Worm (Caenorhabditis elegans) whole organism, young adult: Measurements from ENCODE around the gene C44C10.15.

Source experiments
- B0019.2 ChIP-seq: fragments of 200-800 bp; sonication (Bioruptor generic); conservative IDR thresholded peaks from 2 replicates; pipeline ENCODE4 v1.3.6; 2022; ENCODE audit warnings: missing genetic modification reagents, missing genetic modification characterization, missing compliant biosample characterization
- C17E4.6 ChIP-seq: fragments of 200-800 bp; sonication (Bioruptor generic); IDR thresholded peaks from 2 replicates; pipeline ENCODE4 v1.3.6; 2022; ENCODE audit warnings: missing genetic modification reagents, missing genetic modification characterization, missing compliant biosample characterization
- F10E7.11 ChIP-seq: sonication (generic microtip); optimal IDR thresholded peaks from 2 replicates; lab custom pipeline; 2017; ENCODE audit warnings: mild to moderate bottlenecking, missing genetic modification characterization, moderate library complexity, missing compliant biosample characterization
- F49E8.2 ChIP-seq: sonication (generic microtip); optimal IDR thresholded peaks from 3 replicates; lab custom pipeline; 2017; ENCODE audit warnings: missing genetic modification characterization, mild to moderate bottlenecking, missing compliant biosample characterization, antibody characterized with exemption, moderate library complexity; ENCODE audit not compliant: insufficient read depth
- F57C9.4 ChIP-seq: sonication (generic microtip); optimal IDR thresholded peaks from 2 replicates; lab custom pipeline; 2017; ENCODE audit warnings: mild to moderate bottlenecking, missing genetic modification characterization, missing compliant biosample characterization
- T07F8.4 ChIP-seq: sonication (generic microtip); optimal IDR thresholded peaks from 2 replicates; lab custom pipeline; 2016; ENCODE audit warnings: mild to moderate bottlenecking, missing genetic modification characterization, moderate library complexity, missing compliant biosample characterization
- Y53G8AR.9 ChIP-seq: fragments of 200-800 bp; sonication (Bioruptor generic); conservative IDR thresholded peaks from 2 replicates; pipeline ENCODE4 v1.3.6; 2022; ENCODE audit warnings: missing genetic modification reagents, missing genetic modification characterization, missing compliant biosample characterization
- Y79H2A.3 ChIP-seq: fragments of 200-800 bp; sonication (Bioruptor generic); conservative IDR thresholded peaks from 2 replicates; pipeline ENCODE4 v1.3.6; 2022; ENCODE audit warnings: missing genetic modification reagents, missing genetic modification characterization, missing compliant biosample characterization
- akir-1 ChIP-seq: fragments of 200-800 bp; sonication (Bioruptor generic); optimal IDR thresholded peaks from 2 replicates; lab custom pipeline; 2018; ENCODE audit warnings: mild to moderate bottlenecking, missing genetic modification characterization, moderate library complexity, missing compliant biosample characterization
- aptf-2 ChIP-seq: fragments of 200-800 bp; sonication (Bioruptor generic); conservative IDR thresholded peaks from 2 replicates; pipeline ENCODE4 v1.3.6; 2022; ENCODE audit warnings: missing genetic modification reagents, missing genetic modification characterization, missing compliant biosample characterization
- atf-7 ChIP-seq: sonication (generic microtip); optimal IDR thresholded peaks from 2 replicates; lab custom pipeline; 2017; ENCODE audit warnings: mild to moderate bottlenecking, missing genetic modification characterization, missing compliant biosample characterization
- athp-1 ChIP-seq: sonication (generic microtip); optimal IDR thresholded peaks from 2 replicates; lab custom pipeline; 2017; ENCODE audit warnings: mild to moderate bottlenecking, missing genetic modification characterization, missing compliant biosample characterization
- attf-3 ChIP-seq: fragments of 200-800 bp; sonication (Bioruptor generic); conservative IDR thresholded peaks from 2 replicates; pipeline ENCODE4 v1.3.6; 2022; ENCODE audit warnings: missing genetic modification reagents, missing genetic modification characterization, missing compliant biosample characterization
- attf-5 ChIP-seq: fragments of 200-800 bp; sonication (Bioruptor generic); optimal IDR thresholded peaks from 2 replicates; lab custom pipeline; 2018; ENCODE audit warnings: mild to moderate bottlenecking, missing genetic modification characterization, missing compliant biosample characterization
- cebp-1 ChIP-seq, 2 experiments: fragments of 200-800 bp in 1 of 2; sonication (Bioruptor generic) in 1 of 2; sonication (generic microtip) in 1 of 2; IDR thresholded peaks in 1 of 2; optimal IDR thresholded peaks in 1 of 2; 2 replicates each; pipeline versions ENCODE4 v1.3.6 to Lab custom; 2017 to 2022; ENCODE audit warnings: missing compliant biosample characterization in 2 of 2, missing genetic modification characterization in 2 of 2, mild to moderate bottlenecking in 1 of 2, missing genetic modification reagents in 1 of 2, moderate library complexity in 1 of 2
- ceh-100 ChIP-seq: fragments of 200-800 bp; sonication (Bioruptor generic); IDR thresholded peaks from 2 replicates; pipeline ENCODE4 v1.3.6; 2022; ENCODE audit warnings: missing genetic modification reagents, missing genetic modification characterization, missing compliant biosample characterization
- chd-7 ChIP-seq: sonication (generic microtip); optimal IDR thresholded peaks from 2 replicates; lab custom pipeline; 2016; ENCODE audit warnings: mild to moderate bottlenecking, missing genetic modification characterization, moderate library complexity, missing compliant biosample characterization
- die-1 ChIP-seq: sonication (generic microtip); optimal IDR thresholded peaks from 2 replicates; lab custom pipeline; 2016; ENCODE audit warnings: missing genotype, mild to moderate bottlenecking, missing genetic modification characterization, missing compliant biosample characterization
- dox-1 ChIP-seq: fragments of 200-800 bp; sonication (Bioruptor generic); IDR thresholded peaks from 2 replicates; pipeline ENCODE4 v1.3.6; 2022; ENCODE audit warnings: missing genetic modification reagents, missing genetic modification characterization, missing compliant biosample characterization
- dpl-1 ChIP-seq: fragments of 150-350 bp; optimal IDR thresholded peaks from 2 replicates; lab custom pipeline; 2014; ENCODE audit warnings: missing biosample characterization, missing genetic modification reagents, missing genetic modification characterization
- egl-44 ChIP-seq: fragments of 200-800 bp; sonication (Bioruptor generic); IDR thresholded peaks from 2 replicates; pipeline ENCODE4 v1.3.6; 2022; ENCODE audit warnings: missing genetic modification reagents, missing genetic modification characterization, missing compliant biosample characterization
- hmg-1.2 ChIP-seq: fragments of 200-800 bp; sonication (Bioruptor generic); IDR thresholded peaks from 2 replicates; pipeline ENCODE4 v1.3.6; 2022; ENCODE audit warnings: missing genetic modification reagents, missing genetic modification characterization, missing compliant biosample characterization
- hmg-20 ChIP-seq: fragments of 200-800 bp; sonication (Bioruptor generic); IDR thresholded peaks from 2 replicates; pipeline ENCODE4 v1.3.6; 2022; ENCODE audit warnings: missing genetic modification reagents, missing genetic modification characterization, missing compliant biosample characterization
- hrde-1 ChIP-seq: sonication (generic microtip); optimal IDR thresholded peaks from 2 replicates; lab custom pipeline; 2016; ENCODE audit warnings: missing genetic modification characterization, mild to moderate bottlenecking, missing compliant biosample characterization, moderate library complexity, missing genotype, missing genetic modification reagents, borderline replicate concordance
- lag-1 ChIP-seq: fragments of 200-800 bp; sonication (Bioruptor generic); IDR thresholded peaks from 2 replicates; pipeline ENCODE4 v1.3.6; 2022; ENCODE audit warnings: missing genetic modification reagents, missing genetic modification characterization, missing compliant biosample characterization
- lsy-27 ChIP-seq: sonication (generic microtip); optimal IDR thresholded peaks from 2 replicates; lab custom pipeline; 2017; ENCODE audit warnings: missing genetic modification characterization, mild to moderate bottlenecking, missing compliant biosample characterization, antibody characterized with exemption, missing genotype, borderline replicate concordance; ENCODE audit not compliant: insufficient read depth
- mcd-1 ChIP-seq: fragments of 200-800 bp; sonication (Bioruptor generic); IDR thresholded peaks from 2 replicates; pipeline ENCODE4 v1.3.6; 2022; ENCODE audit warnings: missing genetic modification reagents, missing genetic modification characterization, missing compliant biosample characterization
- mel-28 ChIP-seq: sonication (generic microtip); optimal IDR thresholded peaks from 2 replicates; lab custom pipeline; 2016; ENCODE audit warnings: borderline replicate concordance, mild to moderate bottlenecking, missing genetic modification characterization, missing compliant biosample characterization
- mes-4 ChIP-seq: sonication (generic microtip); optimal IDR thresholded peaks from 2 replicates; lab custom pipeline; 2016; ENCODE audit warnings: missing genotype, missing genetic modification characterization, missing compliant biosample characterization
- nfyb-1 ChIP-seq: fragments of 200-800 bp; sonication (Bioruptor generic); IDR thresholded peaks from 2 replicates; pipeline ENCODE4 v1.3.6; 2022; ENCODE audit warnings: missing genetic modification reagents, missing genetic modification characterization, missing compliant biosample characterization
- nhr-80 ChIP-seq: sonication (generic microtip); optimal IDR thresholded peaks from 2 replicates; lab custom pipeline; 2016; ENCODE audit warnings: missing genetic modification characterization, missing compliant biosample characterization
- nhr-90 ChIP-seq: sonication (generic microtip); optimal IDR thresholded peaks from 2 replicates; lab custom pipeline; 2016; ENCODE audit warnings: missing genotype, mild to moderate bottlenecking, missing genetic modification characterization, missing compliant biosample characterization
- rpc-1 ChIP-seq, 2 experiments: fragments of 150-350 bp in 1 of 2; sonication (generic microtip) in 1 of 2; optimal IDR thresholded peaks; 2 replicates each; lab custom pipeline; 2014 to 2018; ENCODE audit warnings: missing biosample characterization in 1 of 2, missing genetic modification characterization in 1 of 2, missing genetic modification reagents in 1 of 2, missing genotype in 1 of 2
- snpc-1.1 ChIP-seq: sonication (generic microtip); optimal IDR thresholded peaks from 2 replicates; lab custom pipeline; 2017; ENCODE audit warnings: missing genetic modification characterization, mild to moderate bottlenecking, missing compliant biosample characterization, antibody characterized with exemption, moderate library complexity, missing genotype, missing genetic modification reagents; ENCODE audit not compliant: insufficient read depth
- snpc-4 ChIP-seq, 5 experiments: fragments of 150-350 bp in 1 of 5; sonication (generic microtip) in 4 of 5; optimal IDR thresholded peaks; 2 replicates each; lab custom pipeline; 2014 to 2018; ENCODE audit warnings: missing genetic modification characterization in 5 of 5, missing biosample characterization in 3 of 5, antibody characterized with exemption in 2 of 5, mild to moderate bottlenecking in 2 of 5, missing compliant biosample characterization in 2 of 5, missing genotype in 2 of 5, moderate library complexity in 2 of 5, missing genetic modification reagents in 1 of 5
- somi-1 ChIP-seq: fragments of 200-800 bp; sonication (Bioruptor generic); optimal IDR thresholded peaks from 2 replicates; lab custom pipeline; 2018; ENCODE audit warnings: mild to moderate bottlenecking, missing genetic modification characterization, missing compliant biosample characterization
- tbx-9 ChIP-seq: sonication (generic microtip); optimal IDR thresholded peaks from 2 replicates; lab custom pipeline; 2016; ENCODE audit warnings: borderline replicate concordance, missing genetic modification characterization, inconsistent platforms, missing compliant biosample characterization
- unc-130 ChIP-seq: sonication (generic microtip); optimal IDR thresholded peaks from 2 replicates; lab custom pipeline; 2016; ENCODE audit warnings: missing genetic modification reagents, missing genetic modification characterization, missing compliant biosample characterization
- zim-3 ChIP-seq: sonication (generic microtip); optimal IDR thresholded peaks from 2 replicates; lab custom pipeline; 2017; ENCODE audit warnings: mild to moderate bottlenecking, missing genetic modification characterization, moderate library complexity, missing compliant biosample characterization

The C44C10.15 gene

ce11 chrX:11673063-11673759 is 27.0 kb downstream of the C44C10.15 start:
- TF ChIP-seq unc-130 (GFP tag; lab: Kevin White, UChicago) (no peak), hmg-1.2 (GFP tag; lab: Robert Waterston, UW) (no peak), nhr-80 (tag; lab: Kevin White, UChicago) (no peak), mel-28 (tag; lab: Kevin White, UChicago) (no peak), dox-1 (GFP tag; lab: Robert Waterston, UW) (no peak), C17E4.6 (GFP tag; lab: Robert Waterston, UW) (no peak)

ce11 chrX:11666545-11667177 is 33.5 kb downstream of the C44C10.15 start, which contains the start of gene noca-2:
noca-2 (plus strand) TSS chrX:11667127.
- TF ChIP-seq hmg-1.2 (GFP tag; lab: Robert Waterston, UW) (peak; percentile 73; the same call in 1 of the 2 replicates), nfyb-1 (GFP tag; lab: Robert Waterston, UW) (0 out of 2 replicates have a peak, but pooled peaks have one; percentile 49), somi-1 (GFP tag; lab: Kevin White, UChicago) (no peak), egl-44 (GFP tag; lab: Robert Waterston, UW) (no peak)

- no peak for TF ChIP-seq attf-3
- TF ChIP-seq athp-1: no peak
- no peak for TF ChIP-seq atf-7 (tag; lab: Kevin White, UChicago)
- TF ChIP-seq attf-5 (GFP tag; lab: Kevin White, UChicago): no peak
- TF ChIP-seq lag-1 (GFP tag; lab: Robert Waterston, UW): no peak
- TF ChIP-seq akir-1: no peak
- TF ChIP-seq die-1 (tag; lab: Kevin White, UChicago): no peak
- TF ChIP-seq aptf-2: no peak
- no peak for TF ChIP-seq F57C9.4
- no peak for TF ChIP-seq chd-7
- TF ChIP-seq mes-4 (tag; lab: Kevin White, UChicago): no peak
- no peak for TF ChIP-seq rpc-1 (optimal IDR thresholded peaks at IDR 0.05; lab: Kevin White, UChicago)
- no peak for TF ChIP-seq rpc-1 (tag; optimal IDR thresholded peaks at IDR 0.05; lab: Kevin White, UChicago)
- no peak for TF ChIP-seq tbx-9 (tag; lab: Kevin White, UChicago)
- no peak for TF ChIP-seq egl-44 (GFP tag; lab: Robert Waterston, UW)
- no peak for TF ChIP-seq ceh-100 (GFP tag; lab: Robert Waterston, UW)
- TF ChIP-seq F10E7.11 (tag; lab: Kevin White, UChicago): no peak
- no peak for TF ChIP-seq nhr-90 (tag; lab: Kevin White, UChicago)
These were observed 34.6 kb downstream of the C44C10.15 start for ce11 chrX:11665522-11666017.

- TF ChIP-seq mcd-1: no peak
- no peak for TF ChIP-seq Y79H2A.3 (GFP tag; lab: Robert Waterston, UW)
- no peak for TF ChIP-seq T07F8.4 (tag; lab: Kevin White, UChicago)
- no peak for TF ChIP-seq somi-1 (GFP tag; lab: Kevin White, UChicago)
- TF ChIP-seq hrde-1 (tag; lab: Kevin White, UChicago): no peak
- TF ChIP-seq dpl-1 (GFP tag; lab: Kevin White, UChicago): no peak
- no peak for TF ChIP-seq zim-3 (tag; lab: Kevin White, UChicago)
- no peak for TF ChIP-seq cebp-1 (GFP tag; IDR thresholded peaks at IDR 0.05; lab: Robert Waterston, UW)
- no peak for TF ChIP-seq cebp-1 (tag; optimal IDR thresholded peaks at IDR 0.05; lab: Kevin White, UChicago)
- no peak for TF ChIP-seq Y53G8AR.9 (GFP tag; lab: Robert Waterston, UW)
- TF ChIP-seq snpc-4 (GFP tag; optimal IDR thresholded peaks at IDR 0.05; lab: Kevin White, UChicago): no peak
- TF ChIP-seq snpc-4 (tag; optimal IDR thresholded peaks at IDR 0.05; lab: Kevin White, UChicago): no peak
- TF ChIP-seq F49E8.2 (tag; lab: Kevin White, UChicago): no peak
- TF ChIP-seq lsy-27 (tag; lab: Kevin White, UChicago): no peak
- no peak for TF ChIP-seq snpc-1.1 (tag; lab: Kevin White, UChicago)
- TF ChIP-seq B0019.2 (GFP tag; lab: Robert Waterston, UW): no peak
- TF ChIP-seq attf-5 (GFP tag; lab: Kevin White, UChicago): no peak
- TF ChIP-seq hmg-20: no peak
These were observed 36.0 kb downstream of the C44C10.15 start for ce11 chrX:11664184-11664583.
